Worm (Caenorhabditis elegans): ENCODE data around the gene W02A2.8.

Gene W02A2.8

ce11 chrIV:13370235-13370739 is 11.9 kb upstream of the W02A2.8 start, which contains the start of the genes rla-2, popl-7 and Y62E10A.24:
Gene rla-2 (minus strand): TSS chrIV:13370285.
Gene popl-7 (plus strand): TSS chrIV:13370689.
Gene Y62E10A.24 (plus strand): TSS chrIV:13370710.
- peak; percentile 87 for TF ChIP-seq lsy-2 (tag; optimal IDR thresholded peaks at IDR 0.05)
- TF ChIP-seq ham-2 (GFP tag; optimal IDR thresholded peaks at IDR 0.05) = no peak

DNA sequence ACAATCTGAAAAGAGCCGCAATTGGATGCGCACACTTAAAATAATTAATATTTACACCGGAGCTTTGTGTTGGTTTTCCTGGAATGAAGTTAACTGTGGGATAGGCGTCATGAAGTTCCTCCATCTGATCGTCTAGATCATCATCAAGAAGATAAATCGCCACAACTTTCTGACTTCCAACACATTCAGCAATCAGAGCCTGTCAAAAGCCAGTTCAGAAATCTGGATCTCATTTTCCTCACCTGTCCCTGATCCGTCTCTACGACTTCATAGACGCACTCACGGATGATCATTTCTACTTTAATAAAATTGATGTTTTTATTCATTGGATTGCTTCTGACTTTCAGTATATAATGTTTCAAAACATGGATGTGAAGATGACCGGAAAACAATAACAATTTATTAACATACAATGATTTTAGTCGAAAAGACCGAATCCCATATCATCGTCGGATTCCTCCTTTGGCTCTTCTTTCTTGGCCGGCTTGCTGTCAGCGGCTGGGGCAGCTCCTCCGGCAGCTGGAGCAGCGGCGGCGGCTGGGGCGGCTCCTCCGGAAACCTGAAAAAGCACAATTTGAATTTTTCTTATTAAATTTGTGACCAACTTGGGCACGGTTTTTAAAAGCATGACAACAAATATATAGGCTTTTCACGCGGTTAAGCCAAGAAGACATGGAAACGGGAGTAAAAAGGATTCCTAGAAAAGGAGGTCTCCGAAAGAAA is 10.9 kb upstream of the W02A2.8 start, which contains the start of gene agt-1:
TSS of gene agt-1 (minus strand) at position 293 of the 723 bp plus-strand sequence.
- no peak for TF ChIP-seq ztf-11 (tag; optimal IDR thresholded peaks at IDR 0.05)
- TF ChIP-seq ceh-83 (GFP tag; optimal IDR thresholded peaks at IDR 0.05) = no peak
- TF ChIP-seq flh-1 (GFP tag; optimal IDR thresholded peaks at IDR 0.05) = no peak

DNA sequence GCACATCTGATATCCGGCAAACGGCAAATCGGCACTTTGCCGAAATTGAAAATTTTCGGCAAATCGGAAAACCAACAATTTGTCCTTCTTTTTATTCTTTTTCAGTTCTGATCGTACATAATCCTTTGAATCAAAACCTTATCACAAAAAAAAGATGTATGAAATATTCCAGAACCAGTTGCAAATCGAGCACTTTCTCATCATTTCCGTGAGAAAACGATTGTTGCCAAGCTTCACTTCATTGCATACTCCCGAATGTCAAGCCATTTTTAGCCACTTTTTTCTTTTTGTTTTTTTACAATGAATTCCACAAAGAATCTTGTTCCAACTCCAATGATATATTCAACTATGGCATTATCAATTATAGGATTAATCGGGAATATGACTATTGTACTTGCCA is 6.5 kb upstream of the W02A2.8 start, which contains the start of gene srsx-25:
TSS of gene srsx-25 (plus strand) at position 301 of the 400 bp plus-strand sequence.
- no peak for TF ChIP-seq zip-8 (tag; optimal IDR thresholded peaks at IDR 0.05)
- TF ChIP-seq mab-5 (tag; optimal IDR thresholded peaks at IDR 0.05) = no peak
- TF ChIP-seq nhr-28 (tag; optimal IDR thresholded peaks at IDR 0.05) = no peak
- TF ChIP-seq elt-3 (tag; optimal IDR thresholded peaks at IDR 0.05) = no peak
- TF ChIP-seq snpc-4 (tag; optimal IDR thresholded peaks at IDR 0.05) = no peak
- TF ChIP-seq unc-62 (GFP tag; optimal IDR thresholded peaks at IDR 0.05) = no peak
- TF ChIP-seq lin-13 (tag; optimal IDR thresholded peaks at IDR 0.05) = no peak
- TF ChIP-seq elt-1 (tag; optimal IDR thresholded peaks at IDR 0.05; ENCODE audit: borderline replicate concordance, insufficient read depth) = no peak
- no peak for TF ChIP-seq cnd-1 (tag; optimal IDR thresholded peaks at IDR 0.05)
- TF ChIP-seq blmp-1 (tag; optimal IDR thresholded peaks at IDR 0.05) = no peak
- no peak for TF ChIP-seq nhr-76 (tag; optimal IDR thresholded peaks at IDR 0.05)
- TF ChIP-seq bed-3 (GFP tag; optimal IDR thresholded peaks at IDR 0.05) = no peak
- no peak for TF ChIP-seq pha-4 (tag; optimal IDR thresholded peaks at IDR 0.05)
- TF ChIP-seq sem-2 (GFP tag; optimal IDR thresholded peaks at IDR 0.05) = no peak
- TF ChIP-seq unc-39 (tag; optimal IDR thresholded peaks at IDR 0.05) = no peak
- no peak for TF ChIP-seq mep-1 (tag; optimal IDR thresholded peaks at IDR 0.05)
- TF ChIP-seq lin-32 (GFP tag; optimal IDR thresholded peaks at IDR 0.05) = no peak
- TF ChIP-seq sptf-1 (tag; optimal IDR thresholded peaks at IDR 0.05) = no peak
- no peak for TF ChIP-seq ceh-83 (GFP tag; optimal IDR thresholded peaks at IDR 0.05)

- TF ChIP-seq elt-1 (tag; optimal IDR thresholded peaks at IDR 0.05; ENCODE audit: borderline replicate concordance, insufficient read depth) (no peak), pha-4 (tag; optimal IDR thresholded peaks at IDR 0.05) (no peak), lin-32 (GFP tag; optimal IDR thresholded peaks at IDR 0.05) (no peak), mls-2 (tag; optimal IDR thresholded peaks at IDR 0.05) (no peak), ceh-83 (GFP tag; optimal IDR thresholded peaks at IDR 0.05) (no peak), ztf-11 (tag; optimal IDR thresholded peaks at IDR 0.05) (no peak), drap-1 (GFP tag; optimal IDR thresholded peaks at IDR 0.05) (no peak)
Measured at ce11 chrIV:13360144-13360543, 1.8 kb upstream of the W02A2.8 start, which contains the start of gene Y62E10A.3. Gene Y62E10A.3 (minus strand): TSS chrIV:13360244.

ce11 chrIV:13356005-13356404 is 2.4 kb downstream of the W02A2.8 start:
- no peak for TF ChIP-seq nhr-12 (tag; optimal IDR thresholded peaks at IDR 0.05)
- no peak for TF ChIP-seq ceh-39 (tag; optimal IDR thresholded peaks at IDR 0.05)
- no peak for TF ChIP-seq sem-2 (GFP tag; optimal IDR thresholded peaks at IDR 0.05)
- TF ChIP-seq lsy-2 (tag; optimal IDR thresholded peaks at IDR 0.05) = no peak
- no peak for TF ChIP-seq nhr-237 (tag; optimal IDR thresholded peaks at IDR 0.05)
- no peak for TF ChIP-seq nhr-2 (tag; optimal IDR thresholded peaks at IDR 0.05)
- TF ChIP-seq snpc-4 (tag; optimal IDR thresholded peaks at IDR 0.05) = no peak
- TF ChIP-seq ceh-83 (GFP tag; optimal IDR thresholded peaks at IDR 0.05) = no peak
- no peak for TF ChIP-seq lin-32 (GFP tag; optimal IDR thresholded peaks at IDR 0.05)
- TF ChIP-seq elt-1 (tag; optimal IDR thresholded peaks at IDR 0.05; ENCODE audit: borderline replicate concordance, insufficient read depth) = no peak
- no peak for TF ChIP-seq nhr-28 (tag; optimal IDR thresholded peaks at IDR 0.05)

ce11 chrIV:13354044-13354443 is 4.3 kb downstream of the W02A2.8 start:
- no peak for TF ChIP-seq mep-1 (tag; optimal IDR thresholded peaks at IDR 0.05)
- TF ChIP-seq nhr-12 (tag; optimal IDR thresholded peaks at IDR 0.05) = no peak

Data from whole organism, mixed stage, embryonic.